Worm (Caenorhabditis elegans): Measurements from ENCODE around the gene pqn-32.

Gene pqn-32

ce11 chrII:13096345-13096744 is 11.5 kb upstream of the pqn-32 start:
- TF ChIP-seq egl-43 (GFP tag; IDR thresholded peaks at IDR 0.05) (0 out of 2 replicates have a peak, but pooled peaks have one; percentile 27), nhr-42 (GFP tag; IDR thresholded peaks at IDR 0.05) (no peak), jun-1 (tag; optimal IDR thresholded peaks at IDR 0.05) (no peak), set-16 (GFP tag; IDR thresholded peaks at IDR 0.05) (peak; percentile 88)

ce11 chrII:13098175-13098574 is 9.6 kb upstream of the pqn-32 start, which contains the start of gene col-86:
col-86 (minus strand) TSS chrII:13098275.
- TF ChIP-seq unc-62 (GFP tag; optimal IDR thresholded peaks at IDR 0.05 in 1 of 2) (peak in 1 of 2 experiments; percentile 35), unc-62 (tag; optimal IDR thresholded peaks at IDR 0.05) (no peak), F26F4.8 (GFP tag; conservative IDR thresholded peaks at IDR 0.05) (no peak), zfp-2 (tag; optimal IDR thresholded peaks at IDR 0.05) (no peak), T20F7.1 (GFP tag; optimal IDR thresholded peaks at IDR 0.05) (no peak), lin-29 (GFP tag; IDR thresholded peaks at IDR 0.05) (no peak), hlh-11 (tag; optimal IDR thresholded peaks at IDR 0.05) (no peak), ama-1 (optimal IDR thresholded peaks at IDR 0.05) (no peak), egl-43 (GFP tag; IDR thresholded peaks at IDR 0.05) (no peak)

ce11 chrII:13116710-13117109 is 8.9 kb downstream of the pqn-32 start, which contains the start of gene rict-1:
rict-1 (minus strand) TSS chrII:13116810.
- no peak for TF ChIP-seq Y5F2A.4 (GFP tag; optimal IDR thresholded peaks at IDR 0.05)
- no peak for TF ChIP-seq tag-97 (GFP tag; IDR thresholded peaks at IDR 0.05)
- peak in 1 of 2 experiments; percentile 89 for TF ChIP-seq unc-62 (GFP tag; optimal IDR thresholded peaks at IDR 0.05 in 1 of 2)
- TF ChIP-seq unc-62 (tag; optimal IDR thresholded peaks at IDR 0.05) = no peak
- TF ChIP-seq ZK337.2 (GFP tag; IDR thresholded peaks at IDR 0.05) = no peak
- no peak for TF ChIP-seq lin-38 (GFP tag; IDR thresholded peaks at IDR 0.05)

- TF ChIP-seq hif-1 (tag; optimal IDR thresholded peaks at IDR 0.05) (peak in 1 of 2 experiments; percentile 82), F37D6.2 (tag; optimal IDR thresholded peaks at IDR 0.05) (peak; percentile 8), Y105C5A.15 (GFP tag; IDR thresholded peaks at IDR 0.05) (no peak), F10B5.3 (tag; optimal IDR thresholded peaks at IDR 0.05) (no peak), snpc-1.2 (GFP tag; IDR thresholded peaks at IDR 0.05) (no peak), dmd-6 (GFP tag; IDR thresholded peaks at IDR 0.05) (peak; percentile 62), rbr-2 (tag; optimal IDR thresholded peaks at IDR 0.05) (peak; percentile 43), ztf-11 (tag; optimal IDR thresholded peaks at IDR 0.05) (no peak), ZK546.5 (tag; optimal IDR thresholded peaks at IDR 0.05) (no peak), daf-16 (GFP tag; optimal IDR thresholded peaks at IDR 0.05) (peak; percentile 22 to 60), daf-16 (tag; optimal IDR thresholded peaks at IDR 0.05) (peak; percentile 68), mes-2 (tag; optimal IDR thresholded peaks at IDR 0.05; ENCODE audit: poor library complexity, severe bottlenecking) (peak; percentile 99), nhr-77 (tag; optimal IDR thresholded peaks at IDR 0.05) (no peak), ces-1 (GFP tag; optimal IDR thresholded peaks at IDR 0.05) (no peak), jun-1 (tag; optimal IDR thresholded peaks at IDR 0.05) (no peak), nhr-102 (tag; optimal IDR thresholded peaks at IDR 0.05) (peak; percentile 49), duxl-1 (tag; optimal IDR thresholded peaks at IDR 0.05; ENCODE audit: poor library complexity) (peak; percentile 63), mep-1 (tag; optimal IDR thresholded peaks at IDR 0.05) (peak; percentile 54), ctbp-1 (GFP tag; IDR thresholded peaks at IDR 0.05) (no peak), zfp-3 (GFP tag; conservative IDR thresholded peaks at IDR 0.05) (no peak), hlh-11 (tag; optimal IDR thresholded peaks at IDR 0.05) (no peak), dmd-8 (GFP tag; IDR thresholded peaks at IDR 0.05) (no peak), D1046.2 (GFP tag; IDR thresholded peaks at IDR 0.05) (no peak), fkh-10 (GFP tag; optimal IDR thresholded peaks at IDR 0.05) (peak; percentile 2), dpl-1 (GFP tag; optimal IDR thresholded peaks at IDR 0.05) (peak; percentile 76), pha-4 (GFP tag; IDR thresholded peaks at IDR 0.05) (no peak), pha-4 (tag; optimal IDR thresholded peaks at IDR 0.05) (no peak), mxl-2 (GFP tag; conservative IDR thresholded peaks at IDR 0.05) (no peak), dmd-9 (GFP tag; IDR thresholded peaks at IDR 0.05) (peak; percentile 85), lin-38 (GFP tag; IDR thresholded peaks at IDR 0.05) (peak; percentile 72), ceh-28 (tag; optimal IDR thresholded peaks at IDR 0.05) (no peak), nhr-237 (tag; optimal IDR thresholded peaks at IDR 0.05) (no peak), ZK337.2 (GFP tag; IDR thresholded peaks at IDR 0.05) (peak; percentile 76; the same call in 1 of the 2 replicates), Y48G9A.11 (GFP tag; IDR thresholded peaks at IDR 0.05) (peak; percentile 54)
Measured at ce11 chrII:13117135-13117534, 9.3 kb downstream of the pqn-32 start, which contains the start of gene gfm-1. gfm-1 (plus strand) TSS chrII:13117483.
